Fruit fly (Drosophila melanogaster) whole organism, embryonic: ENCODE measurements around the gene CG43993.

Experiments
- Atf6 ChIP-seq: fragments of 200-800 bp; sonication (Bioruptor generic); IDR thresholded peaks from 2 replicates; pipeline ENCODE4 v1.3.6; 2022; ENCODE audit warnings: missing biosample characterization, missing genetic modification characterization
- Awh ChIP-seq: fragments of 200-800 bp; sonication (Bioruptor generic); IDR thresholded peaks from 2 replicates; pipeline ENCODE4, ENCODE4 v1.3.6; 2022; ENCODE audit warnings: missing biosample characterization, missing genetic modification characterization
- CG10321 ChIP-seq: fragments of 200-800 bp; sonication (Bioruptor generic); IDR thresholded peaks from 2 replicates; pipeline ENCODE4 v1.3.6; 2022; ENCODE audit warnings: missing biosample characterization, missing genetic modification characterization
- CG11398 ChIP-seq: fragments of 200-800 bp; sonication (Bioruptor generic); optimal IDR thresholded peaks from 2 replicates; lab custom pipeline; 2016; ENCODE audit warnings: missing biosample characterization, missing genetic modification characterization
- CG11695 ChIP-seq: fragments of 200-800 bp; sonication (Bioruptor generic); IDR thresholded peaks from 3 replicates; pipeline ENCODE4 v1.3.6; 2022; ENCODE audit warnings: missing biosample characterization, missing genetic modification characterization
- CG12299 ChIP-seq: fragments of 200-800 bp; sonication (Bioruptor generic); optimal IDR thresholded peaks from 2 replicates; lab custom pipeline; 2018; ENCODE audit warnings: missing biosample characterization, mild to moderate bottlenecking, missing genetic modification characterization
- CG12659 ChIP-seq: fragments of 200-800 bp; sonication (Bioruptor generic); optimal IDR thresholded peaks from 3 replicates; lab custom pipeline; 2017; ENCODE audit warnings: mild to moderate bottlenecking, missing biosample characterization, missing genetic modification reagents, missing genetic modification characterization
- CG16863 ChIP-seq: fragments of 200-800 bp; sonication (Bioruptor generic); optimal IDR thresholded peaks from 3 replicates; lab custom pipeline; 2016; ENCODE audit warnings: missing biosample characterization, missing genetic modification characterization
- CG1792 ChIP-seq: fragments of 200-800 bp; sonication (Bioruptor generic); optimal IDR thresholded peaks from 2 replicates; lab custom pipeline; 2016; ENCODE audit warnings: missing biosample characterization, missing genetic modification characterization
- CG2712 ChIP-seq: fragments of 200-800 bp; optimal IDR thresholded peaks from 3 replicates; lab custom pipeline; 2019; ENCODE audit warnings: missing biosample characterization, mild to moderate bottlenecking, missing genetic modification characterization, moderate library complexity
- CG2875 ChIP-seq: fragments of 200-800 bp; sonication (Bioruptor generic); optimal IDR thresholded peaks from 2 replicates; lab custom pipeline; 2017; ENCODE audit warnings: missing biosample characterization, mild to moderate bottlenecking, missing genetic modification characterization, missing genetic modification reagents
- CG2889 ChIP-seq: fragments of 200-800 bp; sonication (Bioruptor generic); IDR thresholded peaks from 3 replicates; pipeline ENCODE4 v1.3.6; 2022; ENCODE audit warnings: missing biosample characterization, missing genetic modification characterization
- CG31365 ChIP-seq: fragments of 200-800 bp; sonication (Bioruptor generic); optimal IDR thresholded peaks from 2 replicates; lab custom pipeline; 2018; ENCODE audit warnings: missing biosample characterization, mild to moderate bottlenecking, missing genetic modification characterization
- CG3838 ChIP-seq: fragments of 200-800 bp; sonication (Bioruptor generic); optimal IDR thresholded peaks from 3 replicates; lab custom pipeline; 2016; ENCODE audit warnings: missing biosample characterization, missing genetic modification characterization
- CG4707 ChIP-seq: fragments of 200-800 bp; sonication (Bioruptor generic); optimal IDR thresholded peaks from 2 replicates; lab custom pipeline; 2018; ENCODE audit warnings: missing biosample characterization, mild to moderate bottlenecking, missing genetic modification characterization, moderate library complexity
- CG7963 ChIP-seq: fragments of 200-800 bp; sonication (Bioruptor generic); IDR thresholded peaks from 3 replicates; pipeline ENCODE4 v1.3.6; 2022; ENCODE audit warnings: missing biosample characterization, missing genetic modification characterization; ENCODE audit not compliant: partially characterized antibody
- CG8281 ChIP-seq: fragments of 200-800 bp; sonication (Bioruptor generic); optimal IDR thresholded peaks from 2 replicates; lab custom pipeline; 2018; ENCODE audit warnings: missing biosample characterization, mild to moderate bottlenecking, missing genetic modification characterization, moderate library complexity
- CG8944 ChIP-seq: fragments of 200-800 bp; sonication (Bioruptor generic); optimal IDR thresholded peaks from 3 replicates; lab custom pipeline; 2016; ENCODE audit warnings: missing biosample characterization, missing genetic modification characterization
- Camta ChIP-seq: fragments of 200-800 bp; sonication (Bioruptor generic); optimal IDR thresholded peaks from 2 replicates; lab custom pipeline; 2016; ENCODE audit warnings: missing biosample characterization, missing genetic modification characterization
- Dad ChIP-seq: fragments of 200-800 bp; sonication (Bioruptor generic); optimal IDR thresholded peaks from 3 replicates; lab custom pipeline; 2016; ENCODE audit warnings: missing biosample characterization, missing genetic modification characterization
- Dp ChIP-seq: fragments of 200-800 bp; sonication (Bioruptor generic); optimal IDR thresholded peaks from 2 replicates; lab custom pipeline; 2018; ENCODE audit warnings: missing biosample characterization, mild to moderate bottlenecking, missing genetic modification characterization, moderate library complexity
- Eip74EF ChIP-seq, 2 experiments: fragments of 200-800 bp in 1 of 2; fragments of >200 bp in 1 of 2; sonication (Bioruptor generic) in 1 of 2; optimal IDR thresholded peaks; 2 replicates each; lab custom pipeline; 2017 to 2019; ENCODE audit warnings: missing biosample characterization in 2 of 2, missing genetic modification characterization in 2 of 2, mild to moderate bottlenecking in 1 of 2, moderate library complexity in 1 of 2
- Ets97D ChIP-seq: fragments of 200-800 bp; sonication (Bioruptor generic); optimal IDR thresholded peaks from 3 replicates; lab custom pipeline; 2016; ENCODE audit warnings: missing biosample characterization, missing genetic modification characterization
- Hey ChIP-seq: fragments of 200-800 bp; sonication (Bioruptor generic); optimal IDR thresholded peaks from 3 replicates; lab custom pipeline; 2018; ENCODE audit warnings: missing biosample characterization, mild to moderate bottlenecking, missing genetic modification characterization
- Hr3 ChIP-seq: fragments of 200-800 bp; sonication (Bioruptor generic); optimal IDR thresholded peaks from 3 replicates; lab custom pipeline; 2016; ENCODE audit warnings: missing biosample characterization, missing genetic modification characterization
- NFAT ChIP-seq: fragments of 200-800 bp; sonication (Bioruptor generic); IDR thresholded peaks from 2 replicates; pipeline ENCODE4 v1.3.6; 2022; ENCODE audit warnings: missing biosample characterization, missing genetic modification characterization
- ab ChIP-seq: fragments of 200-800 bp; sonication (Bioruptor generic); optimal IDR thresholded peaks from 2 replicates; lab custom pipeline; 2016; ENCODE audit warnings: missing biosample characterization, missing genetic modification characterization
- ac ChIP-seq: fragments of 200-800 bp; sonication (Bioruptor generic); optimal IDR thresholded peaks from 3 replicates; lab custom pipeline; 2017; ENCODE audit warnings: missing biosample characterization, mild to moderate bottlenecking, missing genetic modification characterization
- aop ChIP-seq: fragments of 200-800 bp; sonication (Bioruptor generic); IDR thresholded peaks from 2 replicates; pipeline ENCODE4 v1.3.6; 2022; ENCODE audit warnings: missing biosample characterization, missing genetic modification characterization
- bab2 ChIP-seq: fragments of 200-800 bp; sonication (Bioruptor generic); optimal IDR thresholded peaks from 2 replicates; lab custom pipeline; 2016; ENCODE audit warnings: missing biosample characterization, missing genetic modification characterization
- bcd ChIP-seq: fragments of 200-800 bp; sonication (Bioruptor generic); optimal IDR thresholded peaks from 2 replicates; lab custom pipeline; 2017; ENCODE audit warnings: missing biosample characterization, mild to moderate bottlenecking, missing genetic modification characterization
- chm ChIP-seq: fragments of 200-800 bp; sonication (Bioruptor generic); IDR thresholded peaks from 2 replicates; pipeline ENCODE4 v1.3.6; 2022; ENCODE audit warnings: missing biosample characterization, missing genetic modification characterization
- da ChIP-seq: fragments of 200-800 bp; sonication (Bioruptor generic); optimal IDR thresholded peaks from 2 replicates; lab custom pipeline; 2016; ENCODE audit warnings: missing biosample characterization, missing genetic modification characterization
- dm ChIP-seq: fragments of 200-800 bp; sonication (Bioruptor generic); optimal IDR thresholded peaks from 3 replicates; lab custom pipeline; 2016; ENCODE audit warnings: missing biosample characterization, missing genetic modification characterization
- eve ChIP-seq, 2 experiments: fragments of >200 bp; optimal IDR thresholded peaks; 2 replicates each; lab custom pipeline; 2017; ENCODE audit warnings: missing biosample characterization in 2 of 2, missing genetic modification characterization in 2 of 2
- ftz-f1 ChIP-seq: fragments of 200-800 bp; sonication (Bioruptor generic); optimal IDR thresholded peaks from 2 replicates; lab custom pipeline; 2016; ENCODE audit warnings: missing biosample characterization, missing genetic modification characterization
- gcm ChIP-seq: fragments of 200-800 bp; sonication (Bioruptor generic); optimal IDR thresholded peaks from 2 replicates; lab custom pipeline; 2019; ENCODE audit warnings: missing biosample characterization, mild to moderate bottlenecking, missing genetic modification characterization, moderate library complexity
- grau ChIP-seq: fragments of 200-800 bp; optimal IDR thresholded peaks from 3 replicates; lab custom pipeline; 2019; ENCODE audit warnings: missing biosample characterization, mild to moderate bottlenecking, missing genetic modification characterization, moderate library complexity
- grn ChIP-seq: fragments of 200-800 bp; sonication (Bioruptor generic); optimal IDR thresholded peaks from 3 replicates; lab custom pipeline; 2017; ENCODE audit warnings: missing biosample characterization, missing genetic modification characterization
- gro ChIP-seq: fragments of 200-800 bp; sonication (Bioruptor generic); optimal IDR thresholded peaks from 2 replicates; lab custom pipeline; 2016; ENCODE audit warnings: missing biosample characterization, missing genetic modification characterization
- gsb-n ChIP-seq: fragments of 200-800 bp; sonication (Bioruptor generic); optimal IDR thresholded peaks from 3 replicates; lab custom pipeline; 2018; ENCODE audit warnings: missing biosample characterization, mild to moderate bottlenecking, missing genetic modification characterization
- her ChIP-seq: fragments of 200-800 bp; sonication (Bioruptor generic); optimal IDR thresholded peaks from 2 replicates; lab custom pipeline; 2016; ENCODE audit warnings: missing biosample characterization, missing genetic modification characterization
- ken ChIP-seq: fragments of 200-800 bp; sonication (Bioruptor generic); IDR thresholded peaks from 3 replicates; pipeline ENCODE4 v1.3.6; 2022; ENCODE audit warnings: missing biosample characterization, missing genetic modification characterization
- mirr ChIP-seq: fragments of 200-800 bp; sonication (Bioruptor generic); optimal IDR thresholded peaks from 3 replicates; lab custom pipeline; 2018; ENCODE audit warnings: missing biosample characterization, mild to moderate bottlenecking, missing genetic modification characterization
- nau ChIP-seq: fragments of 200-800 bp; sonication (Bioruptor generic); optimal IDR thresholded peaks from 3 replicates; lab custom pipeline; 2017; ENCODE audit warnings: missing biosample characterization, mild to moderate bottlenecking, missing genetic modification characterization, missing genetic modification reagents
- p53 ChIP-seq: fragments of 200-800 bp; sonication (Bioruptor generic); optimal IDR thresholded peaks from 2 replicates; lab custom pipeline; 2016; ENCODE audit warnings: missing biosample characterization, missing genetic modification characterization
- prd ChIP-seq, 3 experiments: fragments of >200 bp in 2 of 3; fragments of 200-800 bp in 1 of 3; sonication (Bioruptor generic) in 1 of 3; optimal IDR thresholded peaks in 2 of 3; IDR thresholded peaks in 1 of 3; 2 replicates in 2 of 3; 3 replicates in 1 of 3; pipeline versions ENCODE4 v1.3.6 to Lab custom; 2017 to 2022; ENCODE audit warnings: missing biosample characterization in 1 of 3, missing genetic modification characterization in 1 of 3
- row ChIP-seq: fragments of 200-800 bp; sonication (Bioruptor generic); IDR thresholded peaks from 3 replicates; pipeline ENCODE4 v1.3.6; 2022; ENCODE audit warnings: missing biosample characterization, missing genetic modification characterization
- sens ChIP-seq: fragments of 200-800 bp; sonication (Bioruptor generic); peaks from one replicate; lab custom pipeline; 2016; ENCODE audit warnings: missing biosample characterization, missing genetic modification characterization
- slp2 ChIP-seq: fragments of 200-800 bp; sonication (Bioruptor generic); optimal IDR thresholded peaks from 2 replicates; lab custom pipeline; 2016; ENCODE audit warnings: missing biosample characterization, missing genetic modification characterization
- sr ChIP-seq: fragments of 200-800 bp; sonication (Bioruptor generic); IDR thresholded peaks from 3 replicates; pipeline ENCODE4 v1.3.6; 2022; ENCODE audit warnings: missing biosample characterization, missing genetic modification characterization
- trh ChIP-seq: fragments of 200-800 bp; sonication (Bioruptor generic); optimal IDR thresholded peaks from 2 replicates; lab custom pipeline; 2016; ENCODE audit warnings: missing biosample characterization, missing genetic modification characterization

Gene CG43993

DNA sequence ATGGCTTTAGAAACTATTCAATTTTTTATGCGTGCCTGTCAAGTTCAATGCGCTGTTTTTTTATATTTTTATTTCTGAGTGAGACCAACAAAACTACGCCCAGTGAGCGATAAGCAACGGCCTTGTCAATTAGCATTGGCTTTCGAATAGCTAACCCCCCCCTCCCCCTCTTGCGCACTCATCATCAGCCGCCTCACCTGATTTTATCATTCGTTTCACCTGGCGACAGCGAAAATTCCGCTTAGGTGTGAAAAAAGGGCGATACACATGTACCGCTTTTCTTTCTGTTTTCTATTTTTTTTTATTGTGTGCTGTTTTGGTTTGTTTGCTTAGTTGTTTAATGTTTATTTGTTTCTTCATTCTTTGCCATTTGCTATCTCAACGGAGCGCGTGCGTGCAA, 42.6 kb downstream of the CG43993 start (continued):
- TF ChIP-seq Eip74EF (GFP tag; optimal IDR thresholded peaks at IDR 0.05; lab: Kevin White, UChicago) (no peak), CG2712 (tag; lab: Kevin White, UChicago) (no peak), aop (GFP tag; lab: Robert Waterston, UW) (no peak), chm (GFP tag; lab: Robert Waterston, UW) (no peak), CG11398 (GFP tag; lab: Kevin White, UChicago) (no peak), grn (peak; percentile 37), bab2 (GFP tag; lab: Kevin White, UChicago) (no peak), eve (GFP tag; optimal IDR thresholded peaks at IDR 0.05; lab: Kevin White, UChicago) (no peak), her (GFP tag; lab: Kevin White, UChicago) (no peak), bcd (GFP tag; lab: Kevin White, UChicago) (no peak), CG16863 (GFP tag; lab: Kevin White, UChicago) (no peak), ftz-f1 (peak; percentile 59), NFAT (GFP tag; lab: Robert Waterston, UW) (no peak), dm (no peak), sens (peak; percentile 57), Dp (GFP tag; lab: Kevin White, UChicago) (no peak), CG12659 (GFP tag; lab: Kevin White, UChicago) (no peak)

DNA sequence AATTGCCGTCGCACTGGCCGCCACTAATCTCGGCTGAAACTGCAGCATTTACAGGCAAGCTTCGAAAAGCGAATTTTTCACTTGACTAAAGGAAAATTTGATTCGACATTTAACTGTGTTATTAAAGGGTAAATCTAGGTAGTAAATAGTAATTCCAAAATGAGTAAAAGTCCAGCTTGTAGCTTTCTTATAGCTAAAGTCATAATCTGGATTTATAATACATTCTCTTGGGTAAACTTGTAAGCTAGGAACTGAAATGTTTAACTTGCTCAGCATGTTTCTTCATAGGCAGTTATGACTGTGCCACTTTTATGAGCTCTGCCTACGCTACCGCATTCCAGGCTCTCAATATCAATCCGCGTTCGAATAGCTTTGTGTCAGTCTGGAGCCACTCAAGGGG, 44.0 kb downstream of the CG43993 start:
- TF ChIP-seq Camta (GFP tag; lab: Kevin White, UChicago) (no peak), CG2875 (GFP tag; lab: Kevin White, UChicago) (no peak), Hey (tag; lab: Kevin White, UChicago) (no peak), CG31365 (tag; lab: Kevin White, UChicago) (no peak), prd (optimal IDR thresholded peaks at IDR 0.05; lab: Kevin White, UChicago) (no peak), prd (GFP tag; IDR thresholded peaks at IDR 0.05; lab: Robert Waterston, UW) (0 out of 3 replicates have a peak, but pooled peaks have one; percentile 18), p53 (GFP tag; lab: Kevin White, UChicago) (no peak), nau (GFP tag; lab: Kevin White, UChicago) (no peak), CG11695 (GFP tag; lab: Robert Waterston, UW) (no peak), CG8944 (no peak), trh (GFP tag; lab: Kevin White, UChicago) (no peak), Dad (GFP tag; lab: Kevin White, UChicago) (no peak), gsb-n (tag; lab: Kevin White, UChicago) (no peak), gcm (GFP tag; lab: Kevin White, UChicago) (no peak), grau (tag; lab: Kevin White, UChicago) (peak; percentile 65), CG7963 (GFP tag; lab: Robert Waterston, UW) (no peak), ab (GFP tag; lab: Kevin White, UChicago) (no peak), Atf6 (0 out of 2 replicates have a peak, but pooled peaks have one; percentile 26), CG10321 (GFP tag; lab: Robert Waterston, UW) (no peak), slp2 (no peak), mirr (GFP tag; lab: Kevin White, UChicago) (no peak), Ets97D (GFP tag; lab: Kevin White, UChicago) (no peak), gro (GFP tag; lab: Kevin White, UChicago) (no peak), CG3838 (GFP tag; lab: Kevin White, UChicago) (no peak), da (GFP tag; lab: Kevin White, UChicago) (no peak), Awh (no peak), ken (GFP tag; lab: Robert Waterston, UW) (no peak), CG12299 (tag; lab: Kevin White, UChicago) (no peak), sr (no peak), CG4707 (GFP tag; lab: Kevin White, UChicago) (no peak), CG8281 (tag; lab: Kevin White, UChicago) (no peak), row (GFP tag; lab: Robert Waterston, UW) (0 out of 3 replicates have a peak, but pooled peaks have one; percentile 15), CG1792 (GFP tag; lab: Kevin White, UChicago) (no peak), ftz-f1 (no peak), Hr3 (GFP tag; lab: Kevin White, UChicago) (no peak), ac (GFP tag; lab: Kevin White, UChicago) (no peak), CG2889 (GFP tag; lab: Robert Waterston, UW) (no peak)
